Worm (Caenorhabditis elegans): ENCODE data around the gene Y38H8A.12.

Y38H8A.12 gene

ce11 chrIV:13472011-13472410, 11.2 kb upstream of the Y38H8A.12 start, which contains the start of the genes ttbk-8.1 and Y38H8A.4:
TSS of gene ttbk-8.1 (plus strand) at chrIV:13472311.
TSS of gene Y38H8A.4 (minus strand) at chrIV:13472376.
- TF ChIP-seq hlh-30 (tag; optimal IDR thresholded peaks at IDR 0.05; ENCODE audit: insufficient read depth) = no peak
- TF ChIP-seq elt-4 (tag; optimal IDR thresholded peaks at IDR 0.05) = no peak
- no peak for TF ChIP-seq unc-55 (GFP tag; optimal IDR thresholded peaks at IDR 0.05)
- TF ChIP-seq ttx-3 (tag; optimal IDR thresholded peaks at IDR 0.05) = no peak
- no peak for TF ChIP-seq lin-11 (tag; optimal IDR thresholded peaks at IDR 0.05)
- no peak for TF ChIP-seq ref-2 (tag; optimal IDR thresholded peaks at IDR 0.05)
- TF ChIP-seq K02D7.2 (tag; optimal IDR thresholded peaks at IDR 0.05) = no peak
- TF ChIP-seq madf-2 (tag; optimal IDR thresholded peaks at IDR 0.05) = no peak
- TF ChIP-seq hlh-13 (GFP tag; optimal IDR thresholded peaks at IDR 0.05) = no peak
- TF ChIP-seq hlh-6 (tag; optimal IDR thresholded peaks at IDR 0.05) = no peak
- TF ChIP-seq eyg-1 (tag; optimal IDR thresholded peaks at IDR 0.05) = no peak
- TF ChIP-seq ceh-22 (tag; optimal IDR thresholded peaks at IDR 0.05) = no peak
- no peak for TF ChIP-seq sox-2 (GFP tag; IDR thresholded peaks at IDR 0.05)
- no peak for TF ChIP-seq dve-1 (tag; optimal IDR thresholded peaks at IDR 0.05)
- no peak for TF ChIP-seq rnt-1 (tag; optimal IDR thresholded peaks at IDR 0.05)
- no peak for TF ChIP-seq K09A11.1 (tag; optimal IDR thresholded peaks at IDR 0.05; ENCODE audit: insufficient read depth)
- no peak for TF ChIP-seq zip-5 (tag; optimal IDR thresholded peaks at IDR 0.05)
- TF ChIP-seq ceh-14 (tag; optimal IDR thresholded peaks at IDR 0.05) = no peak
- TF ChIP-seq ceh-31 (tag; optimal IDR thresholded peaks at IDR 0.05) = no peak
- TF ChIP-seq ceh-45 (GFP tag; IDR thresholded peaks at IDR 0.05) = no peak

- TF ChIP-seq dve-1 (tag; optimal IDR thresholded peaks at IDR 0.05) (no peak), tbx-2 (tag; optimal IDR thresholded peaks at IDR 0.05) (no peak), tbx-7 (tag; optimal IDR thresholded peaks at IDR 0.05) (no peak), ceh-24 (tag; optimal IDR thresholded peaks at IDR 0.05) (no peak), ceh-14 (tag; optimal IDR thresholded peaks at IDR 0.05) (no peak), K02D7.2 (tag; optimal IDR thresholded peaks at IDR 0.05) (no peak), lin-11 (tag; optimal IDR thresholded peaks at IDR 0.05) (no peak), ceh-2 (tag; optimal IDR thresholded peaks at IDR 0.05) (no peak), zip-5 (tag; optimal IDR thresholded peaks at IDR 0.05) (no peak), ceh-18 (tag; optimal IDR thresholded peaks at IDR 0.05) (no peak), nhr-232 (tag; optimal IDR thresholded peaks at IDR 0.05) (no peak), ets-4 (tag; optimal IDR thresholded peaks at IDR 0.05) (no peak), ceh-22 (tag; optimal IDR thresholded peaks at IDR 0.05) (no peak), sox-2 (GFP tag; IDR thresholded peaks at IDR 0.05) (no peak), fkh-10 (GFP tag; optimal IDR thresholded peaks at IDR 0.05) (no peak), syd-9 (tag; optimal IDR thresholded peaks at IDR 0.05) (no peak), pha-4 (tag; optimal IDR thresholded peaks at IDR 0.05) (no peak)
Measured at ce11 chrIV:13465797-13466196, 5.0 kb upstream of the Y38H8A.12 start, which contains the start of gene fezf-1. TSS of gene fezf-1 (plus strand) at chrIV:13466097.

DNA sequence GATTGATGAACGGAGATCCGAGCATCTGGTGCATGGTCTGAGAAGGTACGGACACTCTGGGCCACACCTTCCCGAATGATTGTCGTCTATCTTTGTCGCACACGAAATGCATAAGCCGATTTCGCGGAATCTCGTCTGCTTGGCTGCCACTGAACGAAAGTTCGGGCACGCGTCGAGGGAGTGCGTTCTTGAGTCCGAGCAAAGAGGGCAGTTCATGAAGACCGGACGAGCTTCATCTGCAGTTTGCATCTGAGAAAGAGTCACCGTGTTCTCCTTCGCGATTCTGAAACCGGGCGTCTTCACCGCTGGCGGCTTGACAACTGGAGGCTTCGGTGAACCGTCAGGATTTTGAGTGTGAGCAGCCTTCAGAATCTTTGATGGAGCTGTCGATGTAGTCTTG, 2.5 kb downstream of the Y38H8A.12 start:
- TF ChIP-seq ets-4 (tag; optimal IDR thresholded peaks at IDR 0.05) (no peak), C08G9.2 (tag; optimal IDR thresholded peaks at IDR 0.05) (no peak), hlh-30 (tag; optimal IDR thresholded peaks at IDR 0.05; ENCODE audit: insufficient read depth) (no peak), tbx-7 (tag; optimal IDR thresholded peaks at IDR 0.05) (no peak), hlh-6 (tag; optimal IDR thresholded peaks at IDR 0.05) (no peak), elt-4 (tag; optimal IDR thresholded peaks at IDR 0.05) (no peak), unc-86 (tag; optimal IDR thresholded peaks at IDR 0.05) (no peak), pax-1 (tag; optimal IDR thresholded peaks at IDR 0.05) (no peak), fkh-10 (GFP tag; optimal IDR thresholded peaks at IDR 0.05) (no peak), eyg-1 (tag; optimal IDR thresholded peaks at IDR 0.05) (no peak), sdc-2 (tag; optimal IDR thresholded peaks at IDR 0.05) (no peak), odd-2 (tag; optimal IDR thresholded peaks at IDR 0.05) (no peak)

DNA sequence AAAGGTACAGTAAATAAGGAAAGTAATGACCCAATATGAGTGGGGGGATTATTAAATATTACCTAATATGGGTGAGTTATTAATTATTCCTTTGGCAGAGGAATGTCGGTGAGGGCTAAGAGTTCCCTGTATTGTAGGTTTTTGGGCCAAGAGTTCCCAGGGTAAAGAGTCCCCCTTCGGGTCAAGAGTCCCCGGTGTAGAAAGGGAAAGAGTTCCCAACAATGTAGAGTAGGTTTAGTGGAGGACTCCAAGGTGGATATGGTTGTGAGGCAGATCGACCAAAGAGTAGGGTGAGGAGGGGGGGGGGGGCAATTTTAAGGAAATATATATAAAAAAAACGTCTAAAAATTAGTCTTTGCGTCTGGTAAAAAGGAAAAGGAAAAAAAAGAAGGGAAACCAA, 3.9 kb downstream of the Y38H8A.12 start:
- TF ChIP-seq pqm-1 (tag; optimal IDR thresholded peaks at IDR 0.05) (no peak), ref-2 (tag; optimal IDR thresholded peaks at IDR 0.05) (no peak), T23F11.4 (GFP tag; optimal IDR thresholded peaks at IDR 0.05) (no peak), odd-2 (tag; optimal IDR thresholded peaks at IDR 0.05) (no peak), sdc-2 (tag; optimal IDR thresholded peaks at IDR 0.05) (no peak), pat-9 (tag; optimal IDR thresholded peaks at IDR 0.05) (no peak), ceh-34 (tag; optimal IDR thresholded peaks at IDR 0.05) (no peak), unc-42 (tag; optimal IDR thresholded peaks at IDR 0.05) (no peak), Y22D7AL.16 (tag; optimal IDR thresholded peaks at IDR 0.05) (no peak), zip-5 (tag; optimal IDR thresholded peaks at IDR 0.05) (no peak)

Measured in whole organism, late embryonic.